Fruit fly (Drosophila melanogaster): ENCODE data around the gene Atg1.

Atg1 gene

dm6 chr3L:12831290-12831952, 26.5 kb upstream of the Atg1 start (continued):
- no peak for TF ChIP-seq abd-A (tag; optimal IDR thresholded peaks at IDR 0.05)
- TF ChIP-seq wdn (GFP tag; IDR thresholded peaks at IDR 0.05), result 0 out of 2 replicates have a peak, but pooled peaks have one; percentile 25
- TF ChIP-seq esg (GFP tag; conservative IDR thresholded peaks at IDR 0.05), result peak; percentile 27; the same call in 1 of the 2 replicates
- TF ChIP-seq CG1792 (GFP tag; optimal IDR thresholded peaks at IDR 0.05), result no peak
- TF ChIP-seq C15 (GFP tag; IDR thresholded peaks at IDR 0.05), result no peak
- peak; percentile 43; the same call in 1 of the 2 replicates for TF ChIP-seq Awh (GFP tag; IDR thresholded peaks at IDR 0.05)
- no peak for TF ChIP-seq mirr (GFP tag; optimal IDR thresholded peaks at IDR 0.05)
- no peak for TF ChIP-seq Adf1 (GFP tag; IDR thresholded peaks at IDR 0.05)
- no peak for TF ChIP-seq ro (GFP tag; IDR thresholded peaks at IDR 0.05)
- TF ChIP-seq CG14014 (GFP tag; IDR thresholded peaks at IDR 0.05), result 0 out of 2 replicates have a peak, but pooled peaks have one; percentile 13
- TF ChIP-seq Six4 (GFP tag; optimal IDR thresholded peaks at IDR 0.05), result peak; percentile 19
- TF ChIP-seq Hmx (GFP tag; optimal IDR thresholded peaks at IDR 0.05), result no peak
- TF ChIP-seq tx (GFP tag; optimal IDR thresholded peaks at IDR 0.05), result peak; percentile 15
- peak; percentile 67 for TF ChIP-seq CG2712 (tag; optimal IDR thresholded peaks at IDR 0.05)
- TF ChIP-seq Poxn (GFP tag; IDR thresholded peaks at IDR 0.05), result no peak
- TF ChIP-seq Ptx1 (GFP tag; IDR thresholded peaks at IDR 0.05), result peak; percentile 67
- TF ChIP-seq CG43689 (GFP tag; IDR thresholded peaks at IDR 0.05), result no peak
- no peak for TF ChIP-seq ara (GFP tag; IDR thresholded peaks at IDR 0.05)
- TF ChIP-seq CG3163 (GFP tag; optimal IDR thresholded peaks at IDR 0.05), result no peak
- TF ChIP-seq da (GFP tag; optimal IDR thresholded peaks at IDR 0.05), result no peak
- TF ChIP-seq ash1 (GFP tag; optimal IDR thresholded peaks at IDR 0.05), result no peak
- peak; percentile 61 for TF ChIP-seq CHES-1-like (GFP tag; optimal IDR thresholded peaks at IDR 0.05)
- TF ChIP-seq CG15696 (tag; optimal IDR thresholded peaks at IDR 0.05), result no peak
- peak in 1 of 2 experiments; percentile 39 for TF ChIP-seq Eip74EF (GFP tag; optimal IDR thresholded peaks at IDR 0.05)
- TF ChIP-seq Mrtf (GFP tag; IDR thresholded peaks at IDR 0.05), result no peak
- no peak for TF ChIP-seq CG11456 (GFP tag; IDR thresholded peaks at IDR 0.05)
- no peak for TF ChIP-seq slou (GFP tag; optimal IDR thresholded peaks at IDR 0.05)
- TF ChIP-seq CG12155 (GFP tag; optimal IDR thresholded peaks at IDR 0.05), result peak; percentile 45
- TF ChIP-seq CG5953 (GFP tag; IDR thresholded peaks at IDR 0.05), result no peak
- TF ChIP-seq CG14860 (GFP tag; IDR thresholded peaks at IDR 0.05; ENCODE audit: partially characterized antibody), result no peak
- TF ChIP-seq her (GFP tag; optimal IDR thresholded peaks at IDR 0.05), result no peak
- no peak for TF ChIP-seq sna (GFP tag; IDR thresholded peaks at IDR 0.05; ENCODE audit: partially characterized antibody)
- TF ChIP-seq Asciz (GFP tag; optimal IDR thresholded peaks at IDR 0.05), result peak; percentile 49
- TF ChIP-seq crol (GFP tag; IDR thresholded peaks at IDR 0.05), result no peak
- no peak for TF ChIP-seq Aef1 (GFP tag; IDR thresholded peaks at IDR 0.05)
- no peak for TF ChIP-seq CG4617 (GFP tag; optimal IDR thresholded peaks at IDR 0.05; ENCODE audit: borderline replicate concordance)
- TF ChIP-seq D (optimal IDR thresholded peaks at IDR 0.05), result no peak
- no peak for TF ChIP-seq D (GFP tag; optimal IDR thresholded peaks at IDR 0.05)
- no peak for TF ChIP-seq ase (GFP tag; IDR thresholded peaks at IDR 0.05)
- TF ChIP-seq CG31388 (GFP tag; optimal IDR thresholded peaks at IDR 0.05), result no peak
- no peak for TF ChIP-seq Dad (GFP tag; optimal IDR thresholded peaks at IDR 0.05)
- TF ChIP-seq cwo (GFP tag; optimal IDR thresholded peaks at IDR 0.05), result peak; percentile 39
- TF ChIP-seq CG17568 (GFP tag; optimal IDR thresholded peaks at IDR 0.05), result no peak
- TF ChIP-seq pnt (GFP tag; optimal IDR thresholded peaks at IDR 0.05), result peak; percentile 12
- no peak for TF ChIP-seq Elba2 (GFP tag; optimal IDR thresholded peaks at IDR 0.05)
- no peak for TF ChIP-seq hbn (GFP tag; IDR thresholded peaks at IDR 0.05; ENCODE audit: partially characterized antibody)
- TF ChIP-seq Stat92E (GFP tag; optimal IDR thresholded peaks at IDR 0.05), result no peak
- no peak for TF ChIP-seq CG17612 (GFP tag; IDR thresholded peaks at IDR 0.05)
- TF ChIP-seq tgo (GFP tag; IDR thresholded peaks at IDR 0.05), result peak; percentile 50
- no peak for TF ChIP-seq al (GFP tag; IDR thresholded peaks at IDR 0.05)
- peak; percentile 70 for TF ChIP-seq CG15269 (tag; optimal IDR thresholded peaks at IDR 0.05)

Measured in whole organism, embryonic.